Worm (Caenorhabditis elegans): Measurements from ENCODE around the gene cdc-48.2.

cdc-48.2 gene

DNA sequence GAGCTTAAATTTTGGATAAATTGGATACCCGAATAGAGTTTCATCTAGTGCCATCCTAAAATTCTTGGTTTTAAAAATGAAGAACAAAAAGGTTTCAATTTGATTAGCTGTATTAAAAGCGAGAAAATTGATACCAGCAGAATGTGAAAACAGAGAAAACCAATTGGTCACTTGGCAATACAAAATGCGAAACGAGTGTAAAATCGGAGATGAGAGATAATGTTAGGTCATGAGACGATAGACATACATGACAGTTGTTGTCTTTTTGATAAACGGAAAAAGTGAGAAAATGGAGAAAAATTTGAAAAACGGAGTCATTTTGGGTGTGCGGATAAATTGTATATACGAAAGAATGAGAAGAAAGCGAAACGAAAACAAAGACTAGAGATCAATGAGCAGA lies 33.3 kb upstream of the cdc-48.2 start, which contains the start of gene sfxn-5:
Gene sfxn-5 (minus strand): TSS at position 55 of the 400 bp plus-strand sequence.
- TF ChIP-seq pag-3 (tag; optimal IDR thresholded peaks at IDR 0.05; ENCODE audit: borderline replicate concordance, insufficient read depth) (peak; percentile 34), aly-2 (tag; optimal IDR thresholded peaks at IDR 0.05) (no peak), nhr-11 (tag; optimal IDR thresholded peaks at IDR 0.05) (no peak), lin-14 (GFP tag; optimal IDR thresholded peaks at IDR 0.05) (peak; percentile 82), nhr-20 (tag; optimal IDR thresholded peaks at IDR 0.05) (peak; percentile 20), sup-37 (GFP tag; optimal IDR thresholded peaks at IDR 0.05) (no peak), mep-1 (tag; optimal IDR thresholded peaks at IDR 0.05) (peak; percentile 73), ets-5 (GFP tag; IDR thresholded peaks at IDR 0.05) (no peak), elt-2 (tag; optimal IDR thresholded peaks at IDR 0.05) (no peak), dsc-1 (tag; optimal IDR thresholded peaks at IDR 0.05) (no peak), blmp-1 (tag; optimal IDR thresholded peaks at IDR 0.05) (peak; percentile 90), ces-1 (GFP tag; optimal IDR thresholded peaks at IDR 0.05) (no peak), mdl-1 (tag; optimal IDR thresholded peaks at IDR 0.05) (peak in 1 of 2 experiments; percentile 1), lsy-2 (tag; optimal IDR thresholded peaks at IDR 0.05) (peak; percentile 2 to 63), nhr-71 (tag; optimal IDR thresholded peaks at IDR 0.05) (peak; percentile 68), snu-23 (GFP tag; optimal IDR thresholded peaks at IDR 0.05) (peak; percentile 59), Y116A8C.19 (tag; optimal IDR thresholded peaks at IDR 0.05; ENCODE audit: borderline replicate concordance) (no peak), nhr-85 (tag) (peak; percentile 54), unc-98 (GFP tag; IDR thresholded peaks at IDR 0.05) (no peak), nhr-19 (GFP tag; conservative IDR thresholded peaks at IDR 0.05) (peak; percentile 12), lin-35 (GFP tag; optimal IDR thresholded peaks at IDR 0.05) (peak in 1 of 2 experiments; percentile 33), jun-1 (tag; optimal IDR thresholded peaks at IDR 0.05) (no peak), rnt-1 (tag; optimal IDR thresholded peaks at IDR 0.05) (peak; percentile 45), fos-1 (tag; optimal IDR thresholded peaks at IDR 0.05) (peak; percentile 11), unc-130 (tag; optimal IDR thresholded peaks at IDR 0.05) (peak; percentile 23), dpl-1 (GFP tag; optimal IDR thresholded peaks at IDR 0.05) (peak in 2 of 3 experiments; percentile 5 to 32), efl-1 (optimal IDR thresholded peaks at IDR 0.05) (peak in 1 of 2 experiments; percentile 25), efl-1 (GFP tag; optimal IDR thresholded peaks at IDR 0.05 in 1 of 2) (peak in 1 of 2 experiments; percentile 1)

ce11 chrII:8106921-8107695 lies 31.2 kb upstream of the cdc-48.2 start, which contains the start of the genes chst-1 and C41C4.9:
chst-1 (minus strand) TSS chrII:8106971.
C41C4.9 (plus strand) TSS chrII:8107645.
- TF ChIP-seq sox-4 (tag; optimal IDR thresholded peaks at IDR 0.05), result no peak
- TF ChIP-seq ztf-4 (tag; optimal IDR thresholded peaks at IDR 0.05), result peak; percentile 7
- TF ChIP-seq pqm-1 (tag; optimal IDR thresholded peaks at IDR 0.05), result no peak
- no peak for TF ChIP-seq tlp-1 (tag; optimal IDR thresholded peaks at IDR 0.05)
- no peak for TF ChIP-seq nhr-84 (tag; optimal IDR thresholded peaks at IDR 0.05)
- peak in 1 of 2 experiments; percentile 44 for TF ChIP-seq ztf-11 (tag; optimal IDR thresholded peaks at IDR 0.05)
- peak; percentile 65 for TF ChIP-seq dsc-1 (tag; optimal IDR thresholded peaks at IDR 0.05)
- TF ChIP-seq dpl-1 (GFP tag; optimal IDR thresholded peaks at IDR 0.05), result peak; percentile 16 to 43 (median 39)
- TF ChIP-seq irx-1 (tag; optimal IDR thresholded peaks at IDR 0.05), result peak; percentile 19
- TF ChIP-seq mdl-1 (tag; optimal IDR thresholded peaks at IDR 0.05), result peak in 1 of 2 experiments; percentile 79
- TF ChIP-seq egl-13 (tag; optimal IDR thresholded peaks at IDR 0.05), result no peak
- TF ChIP-seq C16A3.4 (tag; optimal IDR thresholded peaks at IDR 0.05), result peak; percentile 81
- peak; percentile 68 for TF ChIP-seq elt-2 (tag; optimal IDR thresholded peaks at IDR 0.05)
- TF ChIP-seq C34B4.2 (tag; optimal IDR thresholded peaks at IDR 0.05), result no peak
- TF ChIP-seq nhr-237 (tag; optimal IDR thresholded peaks at IDR 0.05), result no peak
- peak; percentile 47 for TF ChIP-seq fos-1 (tag; optimal IDR thresholded peaks at IDR 0.05)
- no peak for TF ChIP-seq fkh-4 (tag; optimal IDR thresholded peaks at IDR 0.05; ENCODE audit: borderline replicate concordance)
- TF ChIP-seq mep-1 (tag; optimal IDR thresholded peaks at IDR 0.05), result peak; percentile 69
- no peak for TF ChIP-seq nhr-76 (tag; optimal IDR thresholded peaks at IDR 0.05)
- peak; percentile 66 for TF ChIP-seq nhr-77 (tag; optimal IDR thresholded peaks at IDR 0.05)
- no peak for TF ChIP-seq ceh-88 (GFP tag; IDR thresholded peaks at IDR 0.05)
- peak; percentile 61 for TF ChIP-seq nhr-20 (tag; optimal IDR thresholded peaks at IDR 0.05)
- no peak for TF ChIP-seq nhr-12 (tag; optimal IDR thresholded peaks at IDR 0.05)
- peak; percentile 39 for TF ChIP-seq blmp-1 (tag; optimal IDR thresholded peaks at IDR 0.05)
- peak; percentile 76 for TF ChIP-seq skn-1 (tag; optimal IDR thresholded peaks at IDR 0.05)
- no peak for TF ChIP-seq mef-2 (tag; optimal IDR thresholded peaks at IDR 0.05)
- TF ChIP-seq ceh-8 (GFP tag; optimal IDR thresholded peaks at IDR 0.05), result peak; percentile 23
- no peak for TF ChIP-seq ceh-90 (tag; optimal IDR thresholded peaks at IDR 0.05)
- TF ChIP-seq rnt-1 (tag; optimal IDR thresholded peaks at IDR 0.05), result peak; percentile 84
- TF ChIP-seq nhr-19 (GFP tag; conservative IDR thresholded peaks at IDR 0.05), result peak; percentile 56
- no peak for TF ChIP-seq lir-3 (tag; optimal IDR thresholded peaks at IDR 0.05; ENCODE audit: poor library complexity)

Data from whole organism, L1 larva.